Worm (Caenorhabditis elegans): ENCODE results near the gene chil-19.

- TF ChIP-seq npax-4 (tag; optimal IDR thresholded peaks at IDR 0.05) (no peak), nhr-11 (tag; optimal IDR thresholded peaks at IDR 0.05) (no peak), unc-55 (GFP tag; optimal IDR thresholded peaks at IDR 0.05) (no peak), C08G9.2 (tag; optimal IDR thresholded peaks at IDR 0.05) (no peak)
Observed at ce11 chrII:9403087-9403486, 51.1 kb downstream of the chil-19 start, which contains the start of gene Y51B9A.6.

Data from whole organism, late embryonic.